Fruit fly (Drosophila melanogaster) whole organism, pupa: ENCODE results near the gene CG8176.

Experiments
- CG17806 ChIP-seq: fragments of 200-800 bp; sonication (Bioruptor generic); optimal IDR thresholded peaks from 2 replicates; lab custom pipeline; 2018; ENCODE audit warnings: missing biosample characterization, mild to moderate bottlenecking, missing genetic modification characterization, moderate library complexity
- CG32121 ChIP-seq: fragments of 200-800 bp; sonication (Bioruptor generic); IDR thresholded peaks from 2 replicates; pipeline ENCODE4 v1.3.6; 2022; ENCODE audit warnings: missing biosample characterization, missing genetic modification characterization
- CG8301 ChIP-seq: fragments of 200-800 bp; sonication (Bioruptor generic); optimal IDR thresholded peaks from 2 replicates; lab custom pipeline; 2018; ENCODE audit warnings: missing biosample characterization, mild to moderate bottlenecking, missing genetic modification characterization
- Ets98B ChIP-seq: fragments of 200-800 bp; sonication (Bioruptor generic); IDR thresholded peaks from 2 replicates; pipeline ENCODE4 v1.3.6; 2022; ENCODE audit warnings: missing biosample characterization, missing genetic modification characterization

- TF ChIP-seq Ets98B (GFP tag; lab: Robert Waterston, UW) (no peak), CG32121 (GFP tag; lab: Robert Waterston, UW) (no peak), CG17806 (tag; lab: Kevin White, UChicago) (no peak), CG8301 (tag; lab: Kevin White, UChicago) (no peak)
Measured at dm6 chr3R:9529913-9530312, 14.1 kb downstream of the CG8176 start.
